Fruit fly (Drosophila melanogaster): Measurements from ENCODE around the gene CG31253.

dm6 chr3R:27947682-27948245, 12.6 kb downstream of the CG31253 start, which contains the start of gene mfrn:
- TF ChIP-seq CG15514 (GFP tag; optimal IDR thresholded peaks at IDR 0.05): no peak
- no peak for TF ChIP-seq vnd (GFP tag; IDR thresholded peaks at IDR 0.05; ENCODE audit: partially characterized antibody)
- TF ChIP-seq gfzf (GFP tag; optimal IDR thresholded peaks at IDR 0.05): peak; percentile 84
- TF ChIP-seq Gug (GFP tag; IDR thresholded peaks at IDR 0.05): no peak
- TF ChIP-seq CG11398 (GFP tag; optimal IDR thresholded peaks at IDR 0.05): no peak
- no peak for TF ChIP-seq ken (GFP tag; IDR thresholded peaks at IDR 0.05)
- TF ChIP-seq CG2129 (GFP tag; IDR thresholded peaks at IDR 0.05; ENCODE audit: partially characterized antibody): no peak
- TF ChIP-seq CG9609 (GFP tag; optimal IDR thresholded peaks at IDR 0.05): no peak
- TF ChIP-seq fd102C (GFP tag; optimal IDR thresholded peaks at IDR 0.05): no peak
- TF ChIP-seq Nf-YB (GFP tag; optimal IDR thresholded peaks at IDR 0.05): no peak
- TF ChIP-seq rib (GFP tag; IDR thresholded peaks at IDR 0.05): no peak
- TF ChIP-seq aop (GFP tag; IDR thresholded peaks at IDR 0.05): no peak
- peak; percentile 5; the same call in 1 of the 3 replicates for TF ChIP-seq row (GFP tag; IDR thresholded peaks at IDR 0.05)
